Fruit fly (Drosophila melanogaster) whole organism, embryonic: ENCODE measurements around the gene Mfe2.

Experiments
- B-H1 ChIP-seq: fragments of 200-800 bp; sonication (Bioruptor generic); IDR thresholded peaks from 3 replicates; pipeline ENCODE4 v1.3.6; 2022; ENCODE audit warnings: missing biosample characterization, missing genetic modification characterization
- Bgb ChIP-seq: fragments of 200-800 bp; sonication (Bioruptor generic); IDR thresholded peaks from 2 replicates; pipeline ENCODE4 v1.3.6; 2022; ENCODE audit warnings: missing biosample characterization, missing genetic modification characterization; ENCODE audit not compliant: partially characterized antibody
- Blimp-1 ChIP-seq: fragments of 200-800 bp; sonication (Bioruptor generic); optimal IDR thresholded peaks from 3 replicates; lab custom pipeline; 2018; ENCODE audit warnings: missing biosample characterization, missing genetic modification characterization, mild to moderate bottlenecking, moderate library complexity, missing genetic modification reagents
- CG10209 ChIP-seq: fragments of 200-800 bp; sonication (Bioruptor generic); optimal IDR thresholded peaks from 3 replicates; lab custom pipeline; 2017; ENCODE audit warnings: missing biosample characterization, mild to moderate bottlenecking, missing genetic modification characterization, missing genetic modification reagents
- CG10321 ChIP-seq: fragments of 200-800 bp; sonication (Bioruptor generic); IDR thresholded peaks from 2 replicates; pipeline ENCODE4 v1.3.6; 2022; ENCODE audit warnings: missing biosample characterization, missing genetic modification characterization
- CG10565 ChIP-seq: fragments of 200-800 bp; sonication (Bioruptor generic); optimal IDR thresholded peaks from 3 replicates; lab custom pipeline; 2016; ENCODE audit warnings: missing biosample characterization, mild to moderate bottlenecking, missing genetic modification characterization
- CG11456 ChIP-seq: fragments of 200-800 bp; sonication (Bioruptor generic); IDR thresholded peaks from 3 replicates; pipeline ENCODE4 v1.3.6; 2022; ENCODE audit warnings: missing biosample characterization, missing genetic modification characterization
- CG12942 ChIP-seq: fragments of 200-800 bp; sonication (Bioruptor generic); optimal IDR thresholded peaks from 3 replicates; lab custom pipeline; 2016; ENCODE audit warnings: missing biosample characterization, missing genetic modification characterization
- CG14014 ChIP-seq: fragments of 200-800 bp; sonication (Bioruptor generic); IDR thresholded peaks from 2 replicates; pipeline ENCODE4 v1.3.6; 2022; ENCODE audit warnings: missing biosample characterization, missing genetic modification characterization
- CG17912 ChIP-seq: fragments of 200-800 bp; sonication (Bioruptor generic); optimal IDR thresholded peaks from 2 replicates; lab custom pipeline; 2018; ENCODE audit warnings: missing biosample characterization, mild to moderate bottlenecking, missing genetic modification characterization
- CG18599 ChIP-seq: fragments of 200-800 bp; sonication (Bioruptor generic); optimal IDR thresholded peaks from 3 replicates; lab custom pipeline; 2017; ENCODE audit warnings: missing biosample characterization, missing genetic modification characterization, mild to moderate bottlenecking, moderate library complexity, missing genetic modification reagents
- CG30020 ChIP-seq: fragments of 200-800 bp; optimal IDR thresholded peaks from 2 replicates; lab custom pipeline; 2019; ENCODE audit warnings: missing biosample characterization, mild to moderate bottlenecking, missing genetic modification characterization, moderate library complexity
- CG3847 ChIP-seq: fragments of 200-800 bp; sonication (Bioruptor generic); IDR thresholded peaks from 2 replicates; pipeline ENCODE4 v1.3.6; 2022; ENCODE audit warnings: missing biosample characterization, missing genetic modification characterization
- CG43689 ChIP-seq: fragments of 200-800 bp; sonication (Bioruptor generic); IDR thresholded peaks from 2 replicates; pipeline ENCODE4 v1.3.6; 2022; ENCODE audit warnings: missing biosample characterization, missing genetic modification characterization
- CG4854 ChIP-seq: fragments of 200-800 bp; sonication (Bioruptor generic); optimal IDR thresholded peaks from 2 replicates; lab custom pipeline; 2016; ENCODE audit warnings: missing biosample characterization, missing genetic modification characterization, inconsistent platforms
- CG6791 ChIP-seq: fragments of 200-800 bp; sonication (Bioruptor generic); IDR thresholded peaks from 3 replicates; pipeline ENCODE4 v1.3.6; 2022; ENCODE audit warnings: missing biosample characterization, missing genetic modification characterization; ENCODE audit not compliant: partially characterized antibody
- CG6854 ChIP-seq: fragments of 200-800 bp; sonication (Bioruptor generic); optimal IDR thresholded peaks from 3 replicates; lab custom pipeline; 2017; ENCODE audit warnings: missing biosample characterization, mild to moderate bottlenecking, missing genetic modification characterization
- CG7357 ChIP-seq: fragments of 200-800 bp; sonication (Bioruptor generic); IDR thresholded peaks from 3 replicates; pipeline ENCODE4 v1.3.6; 2022; ENCODE audit warnings: missing biosample characterization, missing genetic modification characterization
- Dip2 ChIP-seq: fragments of 200-800 bp; sonication (Bioruptor generic); IDR thresholded peaks from 2 replicates; pipeline ENCODE4 v1.3.6; 2022; ENCODE audit warnings: missing biosample characterization, missing genetic modification characterization
- Dref ChIP-seq: fragments of 200-800 bp; sonication (Bioruptor generic); IDR thresholded peaks from 2 replicates; pipeline ENCODE4 v1.3.6; 2022; ENCODE audit warnings: missing biosample characterization, missing genetic modification characterization
- Ets65A ChIP-seq: fragments of 200-800 bp; sonication (Bioruptor generic); peaks from one replicate; lab custom pipeline; 2016; ENCODE audit warnings: missing biosample characterization, missing genetic modification characterization
- Gug ChIP-seq: fragments of 200-800 bp; sonication (Bioruptor generic); IDR thresholded peaks from 4 replicates; pipeline ENCODE4 v1.3.6; 2022; ENCODE audit warnings: missing biosample characterization, missing genetic modification characterization
- HLHmδ ChIP-seq: fragments of 200-800 bp; sonication (Bioruptor generic); optimal IDR thresholded peaks from 2 replicates; lab custom pipeline; 2018; ENCODE audit warnings: missing biosample characterization, mild to moderate bottlenecking, missing genetic modification characterization, moderate library complexity
- Hmx ChIP-seq: fragments of 200-800 bp; sonication (Bioruptor generic); optimal IDR thresholded peaks from 2 replicates; lab custom pipeline; 2016; ENCODE audit warnings: missing biosample characterization, missing genetic modification characterization
- Hr39 ChIP-seq: fragments of >200 bp; optimal IDR thresholded peaks from 2 replicates; lab custom pipeline; 2017
- Hr51 ChIP-seq, 2 experiments: fragments of 200-800 bp; sonication (Bioruptor generic); optimal IDR thresholded peaks; 2 replicates in 1 of 2; 3 replicates in 1 of 2; lab custom pipeline; 2016 to 2018; ENCODE audit warnings: missing biosample characterization in 2 of 2, missing genetic modification characterization in 2 of 2, mild to moderate bottlenecking in 1 of 2, moderate library complexity in 1 of 2
- Lpt ChIP-seq: fragments of >200 bp; optimal IDR thresholded peaks from 2 replicates; lab custom pipeline; 2018; ENCODE audit warnings: missing biosample characterization, missing genetic modification characterization
- Med ChIP-seq: fragments of 200-800 bp; sonication (Bioruptor generic); peaks from one replicate; lab custom pipeline; 2016; ENCODE audit warnings: missing biosample characterization, missing genetic modification characterization, mild to moderate bottlenecking, inconsistent platforms, moderate library complexity
- NC2α ChIP-seq: fragments of 200-800 bp; sonication (Bioruptor generic); optimal IDR thresholded peaks from 2 replicates; lab custom pipeline; 2016; ENCODE audit warnings: missing biosample characterization, missing genetic modification characterization
- NC2β ChIP-seq: fragments of 200-800 bp; sonication (Bioruptor generic); optimal IDR thresholded peaks from 2 replicates; lab custom pipeline; 2016; ENCODE audit warnings: missing biosample characterization, missing genetic modification characterization
- Oaz ChIP-seq: fragments of 200-800 bp; sonication (Bioruptor generic); IDR thresholded peaks from 2 replicates; pipeline ENCODE4 v1.3.6; 2022; ENCODE audit warnings: missing biosample characterization, missing genetic modification characterization
- Ptx1 ChIP-seq: fragments of 200-800 bp; sonication (Bioruptor generic); IDR thresholded peaks from 2 replicates; pipeline ENCODE4 v1.3.6; 2022; ENCODE audit warnings: missing biosample characterization, missing genetic modification characterization
- cas ChIP-seq: fragments of 200-800 bp; sonication (Bioruptor generic); IDR thresholded peaks from 2 replicates; pipeline ENCODE4 v1.3.6; 2022; ENCODE audit warnings: missing biosample characterization, missing genetic modification characterization
- crol ChIP-seq: fragments of 200-800 bp; sonication (Bioruptor generic); IDR thresholded peaks from 2 replicates; pipeline ENCODE4 v1.3.6; 2022; ENCODE audit warnings: missing biosample characterization, missing genetic modification characterization
- da ChIP-seq: fragments of 200-800 bp; sonication (Bioruptor generic); optimal IDR thresholded peaks from 2 replicates; lab custom pipeline; 2016; ENCODE audit warnings: missing biosample characterization, missing genetic modification characterization
- fd64A ChIP-seq: fragments of 200-800 bp; sonication (Bioruptor generic); optimal IDR thresholded peaks from 3 replicates; lab custom pipeline; 2018; ENCODE audit warnings: missing biosample characterization, mild to moderate bottlenecking, missing genetic modification characterization
- gcm ChIP-seq: fragments of 200-800 bp; sonication (Bioruptor generic); optimal IDR thresholded peaks from 2 replicates; lab custom pipeline; 2019; ENCODE audit warnings: missing biosample characterization, mild to moderate bottlenecking, missing genetic modification characterization, moderate library complexity
- gem ChIP-seq: fragments of 200-800 bp; sonication (Bioruptor generic); optimal IDR thresholded peaks from 2 replicates; lab custom pipeline; 2019; ENCODE audit warnings: missing biosample characterization, mild to moderate bottlenecking, missing genetic modification characterization, moderate library complexity
- grn ChIP-seq: fragments of 200-800 bp; sonication (Bioruptor generic); optimal IDR thresholded peaks from 3 replicates; lab custom pipeline; 2017; ENCODE audit warnings: missing biosample characterization, missing genetic modification characterization
- hbn ChIP-seq: fragments of 200-800 bp; sonication (Bioruptor generic); IDR thresholded peaks from 2 replicates; pipeline ENCODE4 v1.3.6; 2022; ENCODE audit warnings: missing biosample characterization, missing genetic modification characterization; ENCODE audit not compliant: partially characterized antibody
- luna ChIP-seq: fragments of 200-800 bp; sonication (Bioruptor generic); optimal IDR thresholded peaks from 2 replicates; lab custom pipeline; 2016; ENCODE audit warnings: missing biosample characterization, missing genetic modification characterization
- pb ChIP-seq: fragments of 200-800 bp; sonication (Bioruptor generic); optimal IDR thresholded peaks from 3 replicates; lab custom pipeline; 2016; ENCODE audit warnings: missing biosample characterization, missing genetic modification characterization
- slbo ChIP-seq: fragments of 200-800 bp; sonication (Bioruptor generic); IDR thresholded peaks from 2 replicates; pipeline ENCODE4 v1.3.6; 2022; ENCODE audit warnings: missing biosample characterization, missing genetic modification characterization
- sob ChIP-seq: fragments of 200-800 bp; sonication (Bioruptor generic); IDR thresholded peaks from 2 replicates; pipeline ENCODE4 v1.3.6; 2022; ENCODE audit warnings: missing biosample characterization, missing genetic modification characterization
- tap ChIP-seq: fragments of 200-800 bp; optimal IDR thresholded peaks from 3 replicates; lab custom pipeline; 2019; ENCODE audit warnings: missing biosample characterization, mild to moderate bottlenecking, missing genetic modification characterization, moderate library complexity
- tll ChIP-seq, 2 experiments: fragments of 200-800 bp in 1 of 2; fragments of >200 bp in 1 of 2; sonication (Bioruptor generic) in 1 of 2; optimal IDR thresholded peaks; 2 replicates each; lab custom pipeline; 2017 to 2019; ENCODE audit warnings: missing biosample characterization in 2 of 2, missing genetic modification characterization in 2 of 2, mild to moderate bottlenecking in 1 of 2, moderate library complexity in 1 of 2
- toy ChIP-seq: fragments of 200-800 bp; sonication (Bioruptor generic); IDR thresholded peaks from 2 replicates; pipeline ENCODE4 v1.3.6; 2022; ENCODE audit warnings: missing biosample characterization, missing genetic modification characterization
- tup ChIP-seq: fragments of 200-800 bp; sonication (Bioruptor generic); optimal IDR thresholded peaks from 2 replicates; lab custom pipeline; 2016; ENCODE audit warnings: missing biosample characterization, mild to moderate bottlenecking, missing genetic modification characterization, moderate library complexity
- unpg ChIP-seq: fragments of 200-800 bp; sonication (Bioruptor generic); optimal IDR thresholded peaks from 3 replicates; lab custom pipeline; 2018; ENCODE audit warnings: missing biosample characterization, mild to moderate bottlenecking, missing genetic modification characterization, moderate library complexity
- vfl ChIP-seq: fragments of 200-800 bp; sonication (Bioruptor generic); optimal IDR thresholded peaks from 2 replicates; lab custom pipeline; 2016; ENCODE audit warnings: missing biosample characterization, missing genetic modification characterization
- wek ChIP-seq: fragments of 200-800 bp; sonication (Bioruptor generic); optimal IDR thresholded peaks from 3 replicates; lab custom pipeline; 2018; ENCODE audit warnings: missing biosample characterization, mild to moderate bottlenecking, missing genetic modification characterization, moderate library complexity
- yki ChIP-seq: fragments of >200 bp; optimal IDR thresholded peaks from 3 replicates; lab custom pipeline; 2018

Mfe2 gene

DNA sequence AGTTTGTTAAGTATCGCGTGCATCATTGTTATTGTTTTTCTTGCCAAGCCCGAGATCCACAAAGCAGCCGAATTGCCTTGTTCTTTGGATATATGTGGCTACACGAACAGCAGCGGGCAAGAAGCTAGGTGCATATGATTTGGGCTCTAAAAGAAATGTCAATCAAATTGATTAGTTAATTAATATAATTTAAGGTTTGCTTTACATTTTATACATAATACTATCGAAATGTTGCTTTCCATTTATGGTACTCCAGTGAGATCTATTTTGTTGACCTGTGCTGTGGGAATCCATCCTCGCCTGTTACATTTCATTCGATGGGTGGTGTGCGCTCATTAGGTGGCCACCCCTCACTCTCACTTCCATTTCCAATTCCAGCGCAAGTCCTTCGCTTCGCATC lies 7.3 kb upstream of the Mfe2 start (continued):
- TF ChIP-seq CG11456 (GFP tag; lab: Robert Waterston, UW) (peak; percentile 70), Oaz (GFP tag; lab: Robert Waterston, UW) (peak; percentile 59), unpg (GFP tag; lab: Kevin White, UChicago) (peak; percentile 87), CG10565 (GFP tag; lab: Kevin White, UChicago) (no peak), yki (no peak), CG4854 (peak; percentile 51), Ets65A (GFP tag; lab: Kevin White, UChicago) (peak; percentile 96), tup (GFP tag; lab: Kevin White, UChicago) (peak; percentile 33), NC2β (peak; percentile 42), Dip2 (no peak), Gug (GFP tag; lab: Robert Waterston, UW) (peak; percentile 57; the same call in 2 of the 4 replicates), da (GFP tag; lab: Kevin White, UChicago) (no peak), gem (tag; lab: Kevin White, UChicago) (peak; percentile 86), fd64A (GFP tag; lab: Kevin White, UChicago) (peak; percentile 53), pb (GFP tag; lab: Kevin White, UChicago) (no peak), CG12942 (peak; percentile 44), crol (GFP tag; lab: Robert Waterston, UW) (no peak), tap (tag; lab: Kevin White, UChicago) (peak; percentile 79), Hr51 (GFP tag; optimal IDR thresholded peaks at IDR 0.05; lab: Kevin White, UChicago) (peak; percentile 37 to 79), hbn (GFP tag; lab: Robert Waterston, UW) (no peak), Dref (GFP tag; lab: Robert Waterston, UW) (no peak), CG3847 (peak; percentile 70), CG10209 (GFP tag; lab: Kevin White, UChicago) (peak; percentile 72), sob (GFP tag; lab: Robert Waterston, UW) (peak; percentile 73), CG7357 (GFP tag; lab: Robert Waterston, UW) (peak; percentile 57; the same call in 1 of the 3 replicates), Ptx1 (GFP tag; lab: Robert Waterston, UW) (peak; percentile 81), gcm (peak; percentile 63), cas (GFP tag; lab: Robert Waterston, UW) (no peak), CG17912 (no peak), toy (GFP tag; lab: Robert Waterston, UW) (no peak), NC2α (GFP tag; lab: Kevin White, UChicago) (no peak), B-H1 (GFP tag; lab: Robert Waterston, UW) (peak; percentile 75), slbo (GFP tag; lab: Robert Waterston, UW) (peak; percentile 77), CG30020 (tag; lab: Kevin White, UChicago) (peak; percentile 36), Bgb (no peak), CG10321 (GFP tag; lab: Robert Waterston, UW) (peak; percentile 29; the same call in 1 of the 2 replicates), wek (GFP tag; lab: Kevin White, UChicago) (peak; percentile 5), Lpt (GFP tag; lab: Kevin White, UChicago) (no peak), vfl (GFP tag; lab: Kevin White, UChicago) (peak; percentile 24), CG18599 (GFP tag; lab: Kevin White, UChicago) (peak; percentile 88), Hmx (GFP tag; lab: Kevin White, UChicago) (no peak), Blimp-1 (GFP tag; lab: Kevin White, UChicago) (peak; percentile 76), tll (GFP tag; optimal IDR thresholded peaks at IDR 0.05; lab: Kevin White, UChicago) (no peak), CG6854 (GFP tag; lab: Kevin White, UChicago) (peak; percentile 63), CG14014 (peak; percentile 81), HLHmδ (GFP tag; lab: Kevin White, UChicago) (no peak), CG43689 (GFP tag; lab: Robert Waterston, UW) (no peak), Med (peak; percentile 92), CG6791 (no peak), Hr39 (no peak), luna (GFP tag; lab: Kevin White, UChicago) (peak; percentile 26), grn (GFP tag; lab: Kevin White, UChicago) (no peak)
